Worm (Caenorhabditis elegans) whole organism, young adult: Measurements from ENCODE around the gene C44H4.6.

Source experiments
- B0019.2 ChIP-seq: fragments of 200-800 bp; sonication (Bioruptor generic); conservative IDR thresholded peaks from 2 replicates; pipeline ENCODE4 v1.3.6; 2022; ENCODE audit warnings: missing genetic modification reagents, missing genetic modification characterization, missing compliant biosample characterization
- F37B4.10 ChIP-seq: fragments of 200-800 bp; sonication (Bioruptor generic); IDR thresholded peaks from 2 replicates; pipeline ENCODE4 v1.3.6; 2022; ENCODE audit warnings: missing genetic modification characterization, missing compliant biosample characterization
- ceh-58 ChIP-seq: fragments of 200-800 bp; sonication (Bioruptor generic); IDR thresholded peaks from 2 replicates; pipeline ENCODE4 v1.3.6; 2022; ENCODE audit warnings: missing genetic modification characterization, missing compliant biosample characterization
- lin-35 ChIP-seq, 3 experiments: fragments of 150-350 bp in 2 of 3; sonication (generic microtip) in 1 of 3; optimal IDR thresholded peaks; 2 replicates each; lab custom pipeline; 2014 to 2018; ENCODE audit warnings: missing biosample characterization in 3 of 3, missing genetic modification characterization in 3 of 3, missing genetic modification reagents in 3 of 3
- lir-1 ChIP-seq: fragments of 200-800 bp; sonication (Bioruptor generic); conservative IDR thresholded peaks from 2 replicates; pipeline ENCODE4 v1.3.6; 2022; ENCODE audit warnings: missing genetic modification reagents, missing genetic modification characterization, missing compliant biosample characterization
- madf-8 ChIP-seq: fragments of 200-800 bp; sonication (Bioruptor generic); conservative IDR thresholded peaks from 2 replicates; pipeline ENCODE4 v1.3.6; 2022; ENCODE audit warnings: missing genetic modification reagents, missing genetic modification characterization, missing compliant biosample characterization
- snpc-4 ChIP-seq, 5 experiments: fragments of 150-350 bp in 1 of 5; sonication (generic microtip) in 4 of 5; optimal IDR thresholded peaks; 2 replicates each; lab custom pipeline; 2014 to 2018; ENCODE audit warnings: missing genetic modification characterization in 5 of 5, missing biosample characterization in 3 of 5, antibody characterized with exemption in 2 of 5, mild to moderate bottlenecking in 2 of 5, missing compliant biosample characterization in 2 of 5, missing genotype in 2 of 5, moderate library complexity in 2 of 5, missing genetic modification reagents in 1 of 5
- unc-130 ChIP-seq: sonication (generic microtip); optimal IDR thresholded peaks from 2 replicates; lab custom pipeline; 2016; ENCODE audit warnings: missing genetic modification reagents, missing genetic modification characterization, missing compliant biosample characterization
- unc-62 ChIP-seq: fragments of 150-350 bp; optimal IDR thresholded peaks from 2 replicates; lab custom pipeline; 2014; ENCODE audit warnings: missing biosample characterization, missing genetic modification reagents, missing genetic modification characterization

- TF ChIP-seq unc-130 (GFP tag; lab: Kevin White, UChicago) (no peak), ceh-58 (GFP tag; lab: Robert Waterston, UW) (no peak), lir-1 (GFP tag; lab: Robert Waterston, UW) (no peak), snpc-4 (GFP tag; optimal IDR thresholded peaks at IDR 0.05; lab: Kevin White, UChicago) (no peak), snpc-4 (tag; optimal IDR thresholded peaks at IDR 0.05; lab: Kevin White, UChicago) (peak in 1 of 4 experiments; percentile 12), madf-8 (no peak), unc-62 (GFP tag; lab: Kevin White, UChicago) (no peak), B0019.2 (GFP tag; lab: Robert Waterston, UW) (no peak), F37B4.10 (GFP tag; lab: Robert Waterston, UW) (no peak), lin-35 (GFP tag; optimal IDR thresholded peaks at IDR 0.05; lab: Kevin White, UChicago) (no peak)
Observed at ce11 chrX:14561416-14561973, 37.6 kb downstream of the C44H4.6 start.
